Fruit fly (Drosophila melanogaster) whole organism, embryonic: Measurements from ENCODE around the gene smg.

ENCODE experiments used
- ATbp ChIP-seq: fragments of 200-800 bp; sonication (Bioruptor generic); optimal IDR thresholded peaks from 2 replicates; lab custom pipeline; 2017; ENCODE audit warnings: missing biosample characterization, mild to moderate bottlenecking, missing genetic modification characterization, missing genetic modification reagents
- Awh ChIP-seq: fragments of 200-800 bp; sonication (Bioruptor generic); IDR thresholded peaks from 2 replicates; pipeline ENCODE4, ENCODE4 v1.3.6; 2022; ENCODE audit warnings: missing biosample characterization, missing genetic modification characterization
- B-H2 ChIP-seq: fragments of 200-800 bp; sonication (Bioruptor generic); optimal IDR thresholded peaks from 2 replicates; lab custom pipeline; 2018; ENCODE audit warnings: missing biosample characterization, mild to moderate bottlenecking, missing genetic modification characterization
- CG10209 ChIP-seq: fragments of 200-800 bp; sonication (Bioruptor generic); optimal IDR thresholded peaks from 3 replicates; lab custom pipeline; 2017; ENCODE audit warnings: missing biosample characterization, mild to moderate bottlenecking, missing genetic modification characterization, missing genetic modification reagents
- CG13296 ChIP-seq: fragments of 200-800 bp; sonication (Bioruptor generic); optimal IDR thresholded peaks from 3 replicates; lab custom pipeline; 2018; ENCODE audit warnings: missing biosample characterization, mild to moderate bottlenecking, missing genetic modification characterization
- CG14050 ChIP-seq: fragments of 200-800 bp; sonication (Bioruptor generic); IDR thresholded peaks from 3 replicates; pipeline ENCODE4 v1.3.6; 2022; ENCODE audit warnings: missing biosample characterization, missing genetic modification characterization
- CG1792 ChIP-seq: fragments of 200-800 bp; sonication (Bioruptor generic); optimal IDR thresholded peaks from 2 replicates; lab custom pipeline; 2016; ENCODE audit warnings: missing biosample characterization, missing genetic modification characterization
- CG18011 ChIP-seq: fragments of 200-800 bp; sonication (Bioruptor generic); optimal IDR thresholded peaks from 2 replicates; lab custom pipeline; 2017; ENCODE audit warnings: missing biosample characterization, missing genetic modification characterization, mild to moderate bottlenecking, moderate library complexity, missing genotype
- CG32767 ChIP-seq: fragments of 200-800 bp; sonication (Bioruptor generic); IDR thresholded peaks from 2 replicates; pipeline ENCODE4 v1.3.6; 2022; ENCODE audit warnings: missing biosample characterization, missing genetic modification characterization
- CG34224 ChIP-seq: fragments of 200-800 bp; sonication (Bioruptor generic); IDR thresholded peaks from 3 replicates; pipeline ENCODE4 v1.3.6; 2022; ENCODE audit warnings: missing biosample characterization, missing genetic modification characterization; ENCODE audit not compliant: partially characterized antibody
- CG34376 ChIP-seq: fragments of 200-800 bp; sonication (Bioruptor generic); optimal IDR thresholded peaks from 2 replicates; lab custom pipeline; 2018; ENCODE audit warnings: missing biosample characterization, mild to moderate bottlenecking, missing genetic modification characterization
- CG3847 ChIP-seq: fragments of 200-800 bp; sonication (Bioruptor generic); IDR thresholded peaks from 2 replicates; pipeline ENCODE4 v1.3.6; 2022; ENCODE audit warnings: missing biosample characterization, missing genetic modification characterization
- CG3995 ChIP-seq: fragments of 200-800 bp; sonication (Bioruptor generic); optimal IDR thresholded peaks from 3 replicates; lab custom pipeline; 2016; ENCODE audit warnings: missing biosample characterization, missing genetic modification characterization
- CG4424 ChIP-seq: fragments of 200-800 bp; sonication (Bioruptor generic); optimal IDR thresholded peaks from 3 replicates; lab custom pipeline; 2016; ENCODE audit warnings: missing biosample characterization, missing genetic modification characterization
- CG6254 ChIP-seq: fragments of 200-800 bp; sonication (Bioruptor generic); optimal IDR thresholded peaks from 3 replicates; lab custom pipeline; 2017; ENCODE audit warnings: mild to moderate bottlenecking, missing biosample characterization, missing genetic modification reagents, missing genetic modification characterization
- CG6654 ChIP-seq: fragments of 200-800 bp; sonication (Bioruptor generic); optimal IDR thresholded peaks from 2 replicates; lab custom pipeline; 2017; ENCODE audit warnings: missing biosample characterization, mild to moderate bottlenecking, missing genetic modification characterization
- CG6689 ChIP-seq: fragments of 200-800 bp; sonication (Bioruptor generic); IDR thresholded peaks from 2 replicates; pipeline ENCODE4 v1.3.6; 2022; ENCODE audit warnings: missing biosample characterization, missing genetic modification characterization
- CG6813 ChIP-seq: fragments of 200-800 bp; sonication (Bioruptor generic); optimal IDR thresholded peaks from 2 replicates; lab custom pipeline; 2017; ENCODE audit warnings: missing biosample characterization, missing genetic modification characterization, mild to moderate bottlenecking, moderate library complexity, missing genetic modification reagents
- CG6854 ChIP-seq: fragments of 200-800 bp; sonication (Bioruptor generic); optimal IDR thresholded peaks from 3 replicates; lab custom pipeline; 2017; ENCODE audit warnings: missing biosample characterization, mild to moderate bottlenecking, missing genetic modification characterization
- CG7839 ChIP-seq: fragments of 200-800 bp; sonication (Bioruptor generic); optimal IDR thresholded peaks from 3 replicates; lab custom pipeline; 2018; ENCODE audit warnings: missing biosample characterization, mild to moderate bottlenecking, missing genetic modification characterization, moderate library complexity
- Dref ChIP-seq: fragments of 200-800 bp; sonication (Bioruptor generic); IDR thresholded peaks from 2 replicates; pipeline ENCODE4 v1.3.6; 2022; ENCODE audit warnings: missing biosample characterization, missing genetic modification characterization
- Drgx ChIP-seq: fragments of 200-800 bp; sonication (Bioruptor generic); IDR thresholded peaks from 2 replicates; pipeline ENCODE4 v1.3.6; 2022; ENCODE audit warnings: missing biosample characterization, missing genetic modification characterization
- ERR ChIP-seq: fragments of 200-800 bp; sonication (Bioruptor generic); optimal IDR thresholded peaks from 2 replicates; lab custom pipeline; 2016; ENCODE audit warnings: missing biosample characterization, missing genetic modification characterization
- Fer1 ChIP-seq: fragments of 200-800 bp; sonication (Bioruptor generic); optimal IDR thresholded peaks from 2 replicates; lab custom pipeline; 2017; ENCODE audit warnings: missing biosample characterization, mild to moderate bottlenecking, missing genetic modification characterization
- Gug ChIP-seq: fragments of 200-800 bp; sonication (Bioruptor generic); IDR thresholded peaks from 4 replicates; pipeline ENCODE4 v1.3.6; 2022; ENCODE audit warnings: missing biosample characterization, missing genetic modification characterization
- Lim3 ChIP-seq: fragments of 200-800 bp; sonication (Bioruptor generic); IDR thresholded peaks from 2 replicates; pipeline ENCODE4 v1.3.6; 2022; ENCODE audit warnings: missing biosample characterization, missing genetic modification characterization
- Med ChIP-seq: fragments of 200-800 bp; sonication (Bioruptor generic); peaks from one replicate; lab custom pipeline; 2016; ENCODE audit warnings: missing biosample characterization, missing genetic modification characterization, mild to moderate bottlenecking, inconsistent platforms, moderate library complexity
- Stat92E ChIP-seq, 3 experiments: fragments of >200 bp in 2 of 3; fragments of 200-800 bp in 1 of 3; sonication (Bioruptor generic) in 1 of 3; optimal IDR thresholded peaks; 2 replicates each; lab custom pipeline; 2017 to 2019; ENCODE audit warnings: missing biosample characterization in 3 of 3, missing genetic modification characterization in 3 of 3, mild to moderate bottlenecking in 1 of 3, moderate library complexity in 1 of 3
- ato ChIP-seq: fragments of 200-800 bp; sonication (Bioruptor generic); IDR thresholded peaks from 2 replicates; pipeline ENCODE4 v1.3.6; 2022; ENCODE audit warnings: missing biosample characterization, missing genetic modification characterization; ENCODE audit not compliant: partially characterized antibody
- cg ChIP-seq: fragments of 200-800 bp; sonication (Bioruptor generic); optimal IDR thresholded peaks from 3 replicates; lab custom pipeline; 2019; ENCODE audit warnings: missing biosample characterization, mild to moderate bottlenecking, missing genetic modification characterization, moderate library complexity
- ci ChIP-seq: fragments of 200-800 bp; sonication (Bioruptor generic); IDR thresholded peaks from 3 replicates; pipeline ENCODE4 v1.3.6; 2022; ENCODE audit warnings: missing biosample characterization, missing genetic modification characterization
- crol ChIP-seq: fragments of 200-800 bp; sonication (Bioruptor generic); IDR thresholded peaks from 2 replicates; pipeline ENCODE4 v1.3.6; 2022; ENCODE audit warnings: missing biosample characterization, missing genetic modification characterization
- cwo ChIP-seq: fragments of 200-800 bp; sonication (Bioruptor generic); optimal IDR thresholded peaks from 3 replicates; lab custom pipeline; 2017; ENCODE audit warnings: missing biosample characterization, missing genetic modification characterization, mild to moderate bottlenecking, moderate library complexity, missing genetic modification reagents
- danr ChIP-seq: fragments of 200-800 bp; sonication (Bioruptor generic); IDR thresholded peaks from 2 replicates; pipeline ENCODE4 v1.3.6; 2022; ENCODE audit warnings: missing biosample characterization, missing genetic modification characterization
- dimm ChIP-seq: fragments of 200-800 bp; sonication (Bioruptor generic); IDR thresholded peaks from 2 replicates; pipeline ENCODE4 v1.3.6; 2022; ENCODE audit warnings: missing biosample characterization, missing genetic modification characterization
- grau ChIP-seq: fragments of 200-800 bp; optimal IDR thresholded peaks from 3 replicates; lab custom pipeline; 2019; ENCODE audit warnings: missing biosample characterization, mild to moderate bottlenecking, missing genetic modification characterization, moderate library complexity
- grn ChIP-seq: fragments of 200-800 bp; sonication (Bioruptor generic); optimal IDR thresholded peaks from 3 replicates; lab custom pipeline; 2017; ENCODE audit warnings: missing biosample characterization, missing genetic modification characterization
- hkb ChIP-seq, 2 experiments: fragments of 200-800 bp in 1 of 2; fragments of >200 bp in 1 of 2; sonication (Bioruptor generic) in 1 of 2; IDR thresholded peaks in 1 of 2; optimal IDR thresholded peaks in 1 of 2; 2 replicates each; pipeline versions ENCODE4 v1.3.6 to Lab custom; 2017 to 2022; ENCODE audit warnings: missing biosample characterization in 1 of 2, missing genetic modification characterization in 1 of 2
- klu ChIP-seq: fragments of 200-800 bp; sonication (Bioruptor generic); IDR thresholded peaks from 2 replicates; pipeline ENCODE4 v1.3.6; 2022; ENCODE audit warnings: missing biosample characterization, missing genetic modification characterization
- knrl ChIP-seq: fragments of 200-800 bp; sonication (Bioruptor generic); IDR thresholded peaks from 3 replicates; pipeline ENCODE4 v1.3.6; 2022; ENCODE audit warnings: missing biosample characterization, missing genetic modification characterization; ENCODE audit not compliant: partially characterized antibody
- lab ChIP-seq: fragments of 200-800 bp; sonication (Bioruptor generic); optimal IDR thresholded peaks from 3 replicates; lab custom pipeline; 2017; ENCODE audit warnings: missing biosample characterization, missing genetic modification characterization, mild to moderate bottlenecking, moderate library complexity, missing genetic modification reagents
- nerfin-1 ChIP-seq: fragments of 200-800 bp; sonication (Bioruptor generic); optimal IDR thresholded peaks from 3 replicates; lab custom pipeline; 2019; ENCODE audit warnings: missing biosample characterization, mild to moderate bottlenecking, missing genetic modification characterization, moderate library complexity
- onecut ChIP-seq: fragments of 200-800 bp; sonication (Bioruptor generic); IDR thresholded peaks from 2 replicates; pipeline ENCODE4 v1.3.6; 2022; ENCODE audit warnings: missing biosample characterization, missing genetic modification characterization
- sens ChIP-seq: fragments of 200-800 bp; sonication (Bioruptor generic); peaks from one replicate; lab custom pipeline; 2016; ENCODE audit warnings: missing biosample characterization, missing genetic modification characterization
- sqz ChIP-seq: fragments of 200-800 bp; sonication (Bioruptor generic); optimal IDR thresholded peaks from 3 replicates; lab custom pipeline; 2018; ENCODE audit warnings: missing biosample characterization, mild to moderate bottlenecking, missing genetic modification characterization
- tin ChIP-seq: fragments of 200-800 bp; sonication (Bioruptor generic); optimal IDR thresholded peaks from 3 replicates; lab custom pipeline; 2016; ENCODE audit warnings: missing biosample characterization, missing genetic modification characterization
- vnd ChIP-seq: fragments of 200-800 bp; sonication (Bioruptor generic); IDR thresholded peaks from 3 replicates; pipeline ENCODE4 v1.3.6; 2022; ENCODE audit warnings: missing biosample characterization, missing genetic modification characterization; ENCODE audit not compliant: partially characterized antibody
- wdn ChIP-seq: fragments of 200-800 bp; sonication (Bioruptor generic); IDR thresholded peaks from 2 replicates; pipeline ENCODE4 v1.3.6; 2022; ENCODE audit warnings: missing biosample characterization, missing genetic modification characterization
- wor ChIP-seq: fragments of 200-800 bp; sonication (Bioruptor generic); IDR thresholded peaks from 2 replicates; pipeline ENCODE4 v1.3.6; 2022; ENCODE audit warnings: missing biosample characterization, missing genetic modification characterization

smg gene

DNA sequence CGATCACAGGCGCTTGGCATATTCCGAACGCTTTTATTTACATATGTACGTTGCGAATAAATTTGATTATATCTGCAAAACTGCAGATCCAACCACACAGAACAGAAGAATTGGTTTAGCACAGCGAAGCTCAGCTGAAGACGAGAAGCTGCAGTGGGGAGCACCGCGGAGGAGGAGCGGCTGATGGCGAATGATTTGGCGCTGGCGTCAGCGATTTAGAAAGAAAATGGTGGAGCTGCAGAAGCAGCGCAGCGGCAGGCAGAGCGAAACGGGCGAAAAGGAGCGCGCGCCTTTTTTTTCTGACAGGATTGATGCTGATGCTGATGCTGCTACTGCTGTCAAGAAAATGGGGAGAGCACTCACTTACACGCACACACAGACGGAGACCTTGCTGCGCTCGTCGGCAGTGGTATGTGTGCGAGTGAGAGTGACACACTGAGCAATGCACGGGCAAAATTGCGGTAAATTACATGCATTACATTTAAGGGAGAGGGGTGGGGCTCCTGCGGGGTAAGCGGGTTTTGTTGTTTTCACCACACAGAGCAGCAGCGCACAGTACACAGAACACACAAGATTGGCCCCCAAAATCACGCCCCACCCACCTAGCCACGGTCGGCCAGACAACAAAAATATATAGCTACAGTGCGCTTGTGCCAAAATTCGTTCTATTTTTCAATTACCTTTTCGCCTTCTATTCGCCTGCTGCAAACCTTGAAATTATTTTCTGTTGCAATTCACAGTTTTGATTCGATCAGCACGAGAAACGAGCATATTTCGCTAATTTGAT is 697 bp downstream of the smg start (continued):
- TF ChIP-seq crol (GFP tag; lab: Robert Waterston, UW) (peak; percentile 85), lab (no peak), sens (GFP tag; lab: Kevin White, UChicago) (peak; percentile 55), Stat92E (GFP tag; optimal IDR thresholded peaks at IDR 0.05; lab: Kevin White, UChicago) (no peak), CG14050 (GFP tag; lab: Robert Waterston, UW) (no peak), grn (GFP tag; lab: Kevin White, UChicago) (no peak), Lim3 (GFP tag; lab: Robert Waterston, UW) (no peak), CG18011 (GFP tag; lab: Kevin White, UChicago) (no peak), nerfin-1 (tag; lab: Kevin White, UChicago) (peak; percentile 16), CG6254 (GFP tag; lab: Kevin White, UChicago) (no peak), CG6689 (GFP tag; lab: Robert Waterston, UW) (no peak), CG3847 (GFP tag; lab: Robert Waterston, UW) (no peak), grau (tag; lab: Kevin White, UChicago) (no peak), CG32767 (GFP tag; lab: Robert Waterston, UW) (no peak), danr (GFP tag; lab: Robert Waterston, UW) (no peak), Fer1 (GFP tag; lab: Kevin White, UChicago) (no peak), B-H2 (GFP tag; lab: Kevin White, UChicago) (no peak), ato (no peak), CG1792 (GFP tag; lab: Kevin White, UChicago) (no peak), vnd (GFP tag; lab: Robert Waterston, UW) (no peak), CG7839 (tag; lab: Kevin White, UChicago) (no peak), ERR (GFP tag; lab: Kevin White, UChicago) (no peak), CG34224 (GFP tag; lab: Robert Waterston, UW) (no peak), Dref (GFP tag; lab: Robert Waterston, UW) (no peak), Drgx (peak; percentile 35; the same call in 1 of the 2 replicates), onecut (no peak), CG3995 (GFP tag; lab: Kevin White, UChicago) (no peak), ATbp (GFP tag; lab: Kevin White, UChicago) (no peak), hkb (optimal IDR thresholded peaks at IDR 0.05; lab: Kevin White, UChicago) (no peak), hkb (GFP tag; IDR thresholded peaks at IDR 0.05; lab: Robert Waterston, UW) (0 out of 2 replicates have a peak, but pooled peaks have one; percentile 24), CG13296 (GFP tag; lab: Kevin White, UChicago) (no peak), knrl (GFP tag; lab: Robert Waterston, UW) (no peak), ci (no peak), CG10209 (GFP tag; lab: Kevin White, UChicago) (no peak), tin (no peak), wor (GFP tag; lab: Robert Waterston, UW) (no peak), CG6654 (GFP tag; lab: Kevin White, UChicago) (no peak), cwo (no peak), Awh (GFP tag; lab: Robert Waterston, UW) (0 out of 2 replicates have a peak, but pooled peaks have one; percentile 24), cg (GFP tag; lab: Kevin White, UChicago) (no peak), wdn (GFP tag; lab: Robert Waterston, UW) (no peak), sqz (no peak), Gug (GFP tag; lab: Robert Waterston, UW) (no peak), CG6813 (GFP tag; lab: Kevin White, UChicago) (no peak), Med (GFP tag; lab: Kevin White, UChicago) (peak; percentile 75), CG6854 (GFP tag; lab: Kevin White, UChicago) (peak; percentile 38), klu (GFP tag; lab: Robert Waterston, UW) (no peak), dimm (GFP tag; lab: Robert Waterston, UW) (no peak), CG34376 (no peak), CG4424 (GFP tag; lab: Kevin White, UChicago) (no peak)
